Fruit fly (Drosophila melanogaster) whole organism, prepupa: Measurements from ENCODE around the gene CG4497.
A peak's percentile ranks its signal among the peaks of the same experiment; 100 is the strongest.

Experiments used
- Blimp-1 ChIP-seq: fragments of 200-800 bp; sonication (Bioruptor generic); optimal IDR thresholded peaks from 3 replicates; lab custom pipeline; 2017; ENCODE audit warnings: missing biosample characterization, missing genetic modification characterization, mild to moderate bottlenecking, moderate library complexity, missing genetic modification reagents
- CG10631 ChIP-seq: fragments of 200-800 bp; sonication (Bioruptor generic); optimal IDR thresholded peaks from 2 replicates; lab custom pipeline; 2016; ENCODE audit warnings: missing biosample characterization, missing genetic modification characterization
- CG10669 ChIP-seq: fragments of 200-800 bp; sonication (Bioruptor generic); optimal IDR thresholded peaks from 3 replicates; lab custom pipeline; 2018; ENCODE audit warnings: missing biosample characterization, mild to moderate bottlenecking, missing genetic modification characterization, moderate library complexity
- CG11294 ChIP-seq: fragments of 200-800 bp; sonication (Bioruptor generic); IDR thresholded peaks from 2 replicates; pipeline ENCODE4 v1.3.6; 2022; ENCODE audit warnings: missing biosample characterization, missing genetic modification characterization
- CG11902 ChIP-seq: fragments of 200-800 bp; sonication (Bioruptor generic); optimal IDR thresholded peaks from 3 replicates; lab custom pipeline; 2016; ENCODE audit warnings: missing biosample characterization, missing genetic modification characterization
- CG15336 ChIP-seq: fragments of 200-800 bp; sonication (Bioruptor generic); IDR thresholded peaks from 2 replicates; pipeline ENCODE4 v1.3.6; 2022; ENCODE audit warnings: missing biosample characterization, missing genetic modification characterization
- CG1621 ChIP-seq: fragments of 200-800 bp; sonication (Bioruptor generic); optimal IDR thresholded peaks from 3 replicates; lab custom pipeline; 2018; ENCODE audit warnings: missing biosample characterization, mild to moderate bottlenecking, missing genetic modification characterization
- CG3032 ChIP-seq: fragments of 200-800 bp; optimal IDR thresholded peaks from 2 replicates; lab custom pipeline; 2019; ENCODE audit warnings: missing biosample characterization, mild to moderate bottlenecking, missing genetic modification characterization, moderate library complexity
- CG31627 ChIP-seq: fragments of 200-800 bp; sonication (Bioruptor generic); optimal IDR thresholded peaks from 3 replicates; lab custom pipeline; 2016; ENCODE audit warnings: missing biosample characterization, missing genetic modification characterization
- CG32006 ChIP-seq: fragments of 200-800 bp; sonication (Bioruptor generic); optimal IDR thresholded peaks from 3 replicates; lab custom pipeline; 2017; ENCODE audit warnings: missing biosample characterization, mild to moderate bottlenecking, missing genetic modification characterization
- CG3919 ChIP-seq: fragments of 200-800 bp; sonication (Bioruptor generic); optimal IDR thresholded peaks from 3 replicates; lab custom pipeline; 2016; ENCODE audit warnings: missing biosample characterization, missing genetic modification characterization
- CG6163 ChIP-seq: fragments of 200-800 bp; sonication (Bioruptor generic); IDR thresholded peaks from 3 replicates; pipeline ENCODE4 v1.3.6; 2022; ENCODE audit warnings: missing biosample characterization, missing genetic modification characterization
- CG6276 ChIP-seq: fragments of 200-800 bp; sonication (Bioruptor generic); optimal IDR thresholded peaks from 2 replicates; lab custom pipeline; 2017; ENCODE audit warnings: missing biosample characterization, mild to moderate bottlenecking, missing genetic modification characterization
- CG6808 ChIP-seq: fragments of 200-800 bp; sonication (Bioruptor generic); optimal IDR thresholded peaks from 3 replicates; lab custom pipeline; 2017; ENCODE audit warnings: missing biosample characterization, missing genetic modification characterization, mild to moderate bottlenecking, moderate library complexity, missing genetic modification reagents
- CG6854 ChIP-seq: fragments of 200-800 bp; sonication (Bioruptor generic); optimal IDR thresholded peaks from 2 replicates; lab custom pipeline; 2017; ENCODE audit warnings: missing biosample characterization, mild to moderate bottlenecking, missing genetic modification characterization
- CG7368 ChIP-seq: fragments of 200-800 bp; sonication (Bioruptor generic); optimal IDR thresholded peaks from 3 replicates; lab custom pipeline; 2016; ENCODE audit warnings: missing biosample characterization, missing genetic modification characterization
- CG8319 ChIP-seq: fragments of 200-800 bp; sonication (Bioruptor generic); optimal IDR thresholded peaks from 3 replicates; lab custom pipeline; 2016; ENCODE audit warnings: missing biosample characterization, missing genetic modification characterization
- CG8632 ChIP-seq: fragments of 200-800 bp; sonication (Bioruptor generic); optimal IDR thresholded peaks from 3 replicates; lab custom pipeline; 2016; ENCODE audit warnings: missing biosample characterization, missing genetic modification characterization
- CG9139 ChIP-seq: fragments of 200-800 bp; sonication (Bioruptor generic); optimal IDR thresholded peaks from 3 replicates; lab custom pipeline; 2017; ENCODE audit warnings: missing biosample characterization, mild to moderate bottlenecking, missing genetic modification characterization
- Eip75B ChIP-seq: fragments of 200-800 bp; sonication (Bioruptor generic); optimal IDR thresholded peaks from 3 replicates; lab custom pipeline; 2016; ENCODE audit warnings: missing biosample characterization, missing genetic modification characterization
- Eip78C ChIP-seq: fragments of 200-800 bp; sonication (Bioruptor generic); peaks from one replicate; lab custom pipeline; 2016; ENCODE audit warnings: missing biosample characterization, missing genetic modification characterization
- Ets21C ChIP-seq: fragments of 200-800 bp; sonication (Bioruptor generic); optimal IDR thresholded peaks from 3 replicates; lab custom pipeline; 2016; ENCODE audit warnings: missing biosample characterization, missing genetic modification characterization
- Hr39 ChIP-seq: fragments of 200-800 bp; sonication (Bioruptor generic); optimal IDR thresholded peaks from 2 replicates; lab custom pipeline; 2016; ENCODE audit warnings: missing biosample characterization, missing genetic modification characterization
- Hr4 ChIP-seq: fragments of 200-800 bp; sonication (Bioruptor generic); optimal IDR thresholded peaks from 3 replicates; lab custom pipeline; 2016; ENCODE audit warnings: missing biosample characterization, missing genetic modification characterization
- Lpt ChIP-seq: fragments of 200-800 bp; sonication (Bioruptor generic); optimal IDR thresholded peaks from 3 replicates; lab custom pipeline; 2016; ENCODE audit warnings: missing biosample characterization, missing genetic modification characterization
- Met ChIP-seq: fragments of 200-800 bp; sonication (Bioruptor generic); optimal IDR thresholded peaks from 3 replicates; lab custom pipeline; 2016; ENCODE audit warnings: missing biosample characterization, missing genetic modification characterization
- OdsH ChIP-seq: fragments of 200-800 bp; sonication (Bioruptor generic); optimal IDR thresholded peaks from 3 replicates; lab custom pipeline; 2016; ENCODE audit warnings: missing biosample characterization, missing genetic modification characterization
- Smox ChIP-seq: fragments of 200-800 bp; sonication (Bioruptor generic); optimal IDR thresholded peaks from 3 replicates; lab custom pipeline; 2016; ENCODE audit warnings: missing biosample characterization, missing genetic modification characterization
- Sox102F ChIP-seq: fragments of 200-800 bp; sonication (Bioruptor generic); optimal IDR thresholded peaks from 2 replicates; lab custom pipeline; 2016; ENCODE audit warnings: missing biosample characterization, mild to moderate bottlenecking, missing genetic modification characterization
- Sox14 ChIP-seq: fragments of 200-800 bp; sonication (Bioruptor generic); optimal IDR thresholded peaks from 3 replicates; lab custom pipeline; 2016; ENCODE audit warnings: missing biosample characterization, missing genetic modification characterization
- Sox15 ChIP-seq: fragments of 200-800 bp; sonication (Bioruptor generic); optimal IDR thresholded peaks from 3 replicates; lab custom pipeline; 2016; ENCODE audit warnings: missing biosample characterization, missing genetic modification characterization
- acj6 ChIP-seq: fragments of 200-800 bp; sonication (Bioruptor generic); optimal IDR thresholded peaks from 3 replicates; lab custom pipeline; 2016; ENCODE audit warnings: missing biosample characterization, missing genetic modification characterization
- cyc ChIP-seq: fragments of 200-800 bp; sonication (Bioruptor generic); optimal IDR thresholded peaks from 3 replicates; lab custom pipeline; 2016; ENCODE audit warnings: missing biosample characterization, missing genetic modification characterization
- dac ChIP-seq: fragments of 200-800 bp; sonication (Bioruptor generic); optimal IDR thresholded peaks from 2 replicates; lab custom pipeline; 2017; ENCODE audit warnings: missing biosample characterization, mild to moderate bottlenecking, missing genetic modification characterization
- eg ChIP-seq: fragments of 200-800 bp; sonication (Bioruptor generic); IDR thresholded peaks from 3 replicates; pipeline ENCODE4 v1.3.6; 2022; ENCODE audit warnings: missing biosample characterization, missing genetic modification characterization
- esn ChIP-seq: fragments of 200-800 bp; sonication (Bioruptor generic); optimal IDR thresholded peaks from 2 replicates; lab custom pipeline; 2016; ENCODE audit warnings: missing biosample characterization, mild to moderate bottlenecking, missing genetic modification characterization, moderate library complexity
- fd59A ChIP-seq: fragments of 200-800 bp; sonication (Bioruptor generic); optimal IDR thresholded peaks from 2 replicates; lab custom pipeline; 2017; ENCODE audit warnings: missing biosample characterization, mild to moderate bottlenecking, missing genetic modification characterization, missing genetic modification reagents
- fd85E ChIP-seq: fragments of 200-800 bp; sonication (Bioruptor generic); optimal IDR thresholded peaks from 3 replicates; lab custom pipeline; 2016; ENCODE audit warnings: missing biosample characterization, missing genetic modification characterization
- fkh ChIP-seq: fragments of 200-800 bp; sonication (Bioruptor generic); optimal IDR thresholded peaks from 3 replicates; lab custom pipeline; 2017; ENCODE audit warnings: missing biosample characterization, mild to moderate bottlenecking, missing genetic modification characterization, moderate library complexity
- lz ChIP-seq: fragments of 200-800 bp; sonication (Bioruptor generic); optimal IDR thresholded peaks from 3 replicates; lab custom pipeline; 2016; ENCODE audit warnings: missing biosample characterization, missing genetic modification characterization
- net ChIP-seq: fragments of 200-800 bp; sonication (Bioruptor generic); optimal IDR thresholded peaks from 3 replicates; lab custom pipeline; 2016; ENCODE audit warnings: missing biosample characterization, missing genetic modification characterization
- pdm3 ChIP-seq: fragments of 200-800 bp; sonication (Bioruptor generic); optimal IDR thresholded peaks from 3 replicates; lab custom pipeline; 2016; ENCODE audit warnings: missing biosample characterization, missing genetic modification characterization
- salr ChIP-seq, 2 experiments: fragments of 200-800 bp; sonication (Bioruptor generic); optimal IDR thresholded peaks; 3 replicates each; lab custom pipeline; 2016 to 2018; ENCODE audit warnings: missing biosample characterization in 2 of 2, missing genetic modification characterization in 2 of 2, mild to moderate bottlenecking in 1 of 2
- spab ChIP-seq: fragments of 200-800 bp; sonication (Bioruptor generic); optimal IDR thresholded peaks from 2 replicates; lab custom pipeline; 2017; ENCODE audit warnings: missing biosample characterization, mild to moderate bottlenecking, missing genetic modification characterization, missing genetic modification reagents
- ss ChIP-seq, 2 experiments: fragments of 200-800 bp; sonication (Bioruptor generic); optimal IDR thresholded peaks; 2 replicates in 1 of 2; 3 replicates in 1 of 2; lab custom pipeline; 2017 to 2018; ENCODE audit warnings: mild to moderate bottlenecking in 2 of 2, missing biosample characterization in 2 of 2, missing genetic modification characterization in 2 of 2, moderate library complexity in 1 of 2
- topi ChIP-seq: fragments of 200-800 bp; sonication (Bioruptor generic); optimal IDR thresholded peaks from 3 replicates; lab custom pipeline; 2016; ENCODE audit warnings: missing biosample characterization, missing genetic modification characterization
- vri ChIP-seq: fragments of 200-800 bp; sonication (Bioruptor generic); optimal IDR thresholded peaks from 3 replicates; lab custom pipeline; 2016; ENCODE audit warnings: missing biosample characterization, mild to moderate bottlenecking, missing genetic modification characterization

The CG4497 gene

dm6 chr2L:7150775-7151174 lies 43.6 kb downstream of the CG4497 start (continued):
- TF ChIP-seq lz (GFP tag; lab: Kevin White, UChicago) (no peak), CG3919 (GFP tag; lab: Kevin White, UChicago) (no peak), CG6163 (GFP tag; lab: Robert Waterston, UW) (0 out of 3 replicates have a peak, but pooled peaks have one; percentile 35), Lpt (GFP tag; lab: Kevin White, UChicago) (no peak), Sox14 (GFP tag; lab: Kevin White, UChicago) (no peak), CG15336 (peak; percentile 61), CG8632 (peak; percentile 36), fd59A (GFP tag; lab: Kevin White, UChicago) (no peak), esn (GFP tag; lab: Kevin White, UChicago) (peak; percentile 30), pdm3 (GFP tag; lab: Kevin White, UChicago) (no peak), CG11902 (GFP tag; lab: Kevin White, UChicago) (no peak), CG6854 (GFP tag; lab: Kevin White, UChicago) (no peak), net (GFP tag; lab: Kevin White, UChicago) (no peak), CG6808 (GFP tag; lab: Kevin White, UChicago) (no peak), Eip78C (GFP tag; lab: Kevin White, UChicago) (peak; percentile 66), Sox15 (GFP tag; lab: Kevin White, UChicago) (no peak), acj6 (GFP tag; lab: Kevin White, UChicago) (peak; percentile 19), CG7368 (no peak), Eip75B (no peak), Blimp-1 (no peak), Ets21C (GFP tag; lab: Kevin White, UChicago) (no peak), topi (no peak), spab (GFP tag; lab: Kevin White, UChicago) (no peak), OdsH (GFP tag; lab: Kevin White, UChicago) (peak; percentile 20), CG10669 (GFP tag; lab: Kevin White, UChicago) (no peak), fd85E (GFP tag; lab: Kevin White, UChicago) (no peak), CG1621 (tag; lab: Kevin White, UChicago) (no peak), fkh (no peak), cyc (GFP tag; lab: Kevin White, UChicago) (no peak), Hr39 (no peak), CG9139 (GFP tag; lab: Kevin White, UChicago) (peak; percentile 21), ss (GFP tag; optimal IDR thresholded peaks at IDR 0.05; lab: Kevin White, UChicago) (peak; percentile 10 to 21), dac (GFP tag; lab: Kevin White, UChicago) (no peak), CG11294 (no peak), CG10631 (GFP tag; lab: Kevin White, UChicago) (peak; percentile 43), Sox102F (GFP tag; lab: Kevin White, UChicago) (no peak)

dm6 chr2L:7148919-7149318 lies 45.5 kb downstream of the CG4497 start:
- no peak for TF ChIP-seq dac (GFP tag; lab: Kevin White, UChicago)
- TF ChIP-seq spab (GFP tag; lab: Kevin White, UChicago), result no peak
- TF ChIP-seq salr (GFP tag; optimal IDR thresholded peaks at IDR 0.05; lab: Kevin White, UChicago), result no peak
- peak; percentile 53; the same call in 1 of the 3 replicates for TF ChIP-seq eg (GFP tag; lab: Robert Waterston, UW)
- peak; percentile 5 for TF ChIP-seq CG32006 (GFP tag; lab: Kevin White, UChicago)
- TF ChIP-seq CG3919 (GFP tag; lab: Kevin White, UChicago), result no peak
- no peak for TF ChIP-seq CG6854 (GFP tag; lab: Kevin White, UChicago)
- no peak for TF ChIP-seq Smox
- 0 out of 3 replicates have a peak, but pooled peaks have one; percentile 35 for TF ChIP-seq CG6163 (GFP tag; lab: Robert Waterston, UW)
- TF ChIP-seq pdm3 (GFP tag; lab: Kevin White, UChicago), result no peak
- no peak for TF ChIP-seq CG10669 (GFP tag; lab: Kevin White, UChicago)
- TF ChIP-seq CG8319 (GFP tag; lab: Kevin White, UChicago), result no peak
- no peak for TF ChIP-seq vri (GFP tag; lab: Kevin White, UChicago)
- no peak for TF ChIP-seq CG8632
- peak; percentile 10 for TF ChIP-seq Hr4 (GFP tag; lab: Kevin White, UChicago)
- TF ChIP-seq CG3032 (tag; lab: Kevin White, UChicago), result no peak
- no peak for TF ChIP-seq CG31627 (GFP tag; lab: Kevin White, UChicago)
- no peak for TF ChIP-seq CG6276 (GFP tag; lab: Kevin White, UChicago)
- TF ChIP-seq net (GFP tag; lab: Kevin White, UChicago), result no peak
- TF ChIP-seq Met (GFP tag; lab: Kevin White, UChicago), result no peak
- no peak for TF ChIP-seq Blimp-1
